Fruit fly (Drosophila melanogaster) whole organism, adult: ENCODE data around the gene CG11562.

Experiments
- CG11617 ChIP-seq: fragments of 200-800 bp; sonication (Bioruptor generic); optimal IDR thresholded peaks from 2 replicates; lab custom pipeline; 2017; ENCODE audit warnings: mild to moderate bottlenecking, missing biosample characterization, missing genetic modification reagents, missing genetic modification characterization
- CG12768 ChIP-seq: fragments of 200-800 bp; sonication (Bioruptor generic); optimal IDR thresholded peaks from 2 replicates; lab custom pipeline; 2017; ENCODE audit warnings: missing biosample characterization, missing genetic modification characterization, mild to moderate bottlenecking, moderate library complexity, missing genetic modification reagents
- CG14711 ChIP-seq: fragments of 200-800 bp; sonication (Bioruptor generic); optimal IDR thresholded peaks from 2 replicates; lab custom pipeline; 2018; ENCODE audit warnings: missing biosample characterization, mild to moderate bottlenecking, missing genetic modification characterization, moderate library complexity
- CG1620 ChIP-seq: fragments of 200-800 bp; sonication (Bioruptor generic); optimal IDR thresholded peaks from 2 replicates; lab custom pipeline; 2016; ENCODE audit warnings: missing biosample characterization, missing genetic modification characterization
- CG33017 ChIP-seq: fragments of 200-800 bp; sonication (Bioruptor generic); optimal IDR thresholded peaks from 2 replicates; lab custom pipeline; 2018; ENCODE audit warnings: missing biosample characterization, mild to moderate bottlenecking, missing genetic modification characterization, moderate library complexity
- CG5204 ChIP-seq: fragments of 200-800 bp; sonication (Bioruptor generic); optimal IDR thresholded peaks from 2 replicates; lab custom pipeline; 2016; ENCODE audit warnings: missing biosample characterization, missing genetic modification characterization
- CG7045 ChIP-seq: fragments of 200-800 bp; sonication (Bioruptor generic); optimal IDR thresholded peaks from 2 replicates; lab custom pipeline; 2017; ENCODE audit warnings: missing biosample characterization, mild to moderate bottlenecking, missing genetic modification characterization
- CG7101 ChIP-seq: fragments of 200-800 bp; sonication (Bioruptor generic); optimal IDR thresholded peaks from 2 replicates; lab custom pipeline; 2018; ENCODE audit warnings: missing biosample characterization, mild to moderate bottlenecking, missing genetic modification characterization, moderate library complexity
- Clk ChIP-seq: fragments of 200-800 bp; sonication (Bioruptor generic); optimal IDR thresholded peaks from 2 replicates; lab custom pipeline; 2017; ENCODE audit warnings: missing biosample characterization, missing genetic modification characterization
- Crg-1 ChIP-seq: fragments of 200-800 bp; sonication (Bioruptor generic); optimal IDR thresholded peaks from 2 replicates; lab custom pipeline; 2016; ENCODE audit warnings: missing biosample characterization, missing genetic modification characterization
- Hr96 ChIP-seq: fragments of 200-800 bp; sonication (Bioruptor generic); optimal IDR thresholded peaks from 2 replicates; lab custom pipeline; 2016; ENCODE audit warnings: missing biosample characterization, missing genetic modification characterization
- Mnt ChIP-seq: fragments of 200-800 bp; sonication (Bioruptor generic); optimal IDR thresholded peaks from 2 replicates; lab custom pipeline; 2016; ENCODE audit warnings: missing biosample characterization, mild to moderate bottlenecking, missing genetic modification characterization
- bab1 ChIP-seq: fragments of 200-800 bp; sonication (Bioruptor generic); optimal IDR thresholded peaks from 3 replicates; lab custom pipeline; 2019; ENCODE audit warnings: missing biosample characterization, mild to moderate bottlenecking, missing genetic modification characterization, moderate library complexity
- cic ChIP-seq: fragments of 200-800 bp; sonication (Bioruptor generic); optimal IDR thresholded peaks from 2 replicates; lab custom pipeline; 2017; ENCODE audit warnings: missing biosample characterization, mild to moderate bottlenecking, missing genetic modification characterization, moderate library complexity
- cnc ChIP-seq, 2 experiments: fragments of >200 bp; optimal IDR thresholded peaks; 2 replicates each; lab custom pipeline; 2017
- kay ChIP-seq: fragments of 200-800 bp; sonication (Bioruptor generic); peaks from one replicate; lab custom pipeline; 2016; ENCODE audit warnings: missing biosample characterization, missing genetic modification characterization, borderline replicate concordance
- ovo ChIP-seq: fragments of 200-800 bp; sonication (Bioruptor generic); optimal IDR thresholded peaks from 2 replicates; lab custom pipeline; 2016; ENCODE audit warnings: missing biosample characterization, missing genetic modification characterization
- pad ChIP-seq: fragments of 200-800 bp; sonication (Bioruptor generic); optimal IDR thresholded peaks from 3 replicates; lab custom pipeline; 2017; ENCODE audit warnings: missing biosample characterization, missing genetic modification characterization, mild to moderate bottlenecking, moderate library complexity, missing genetic modification reagents
- tj ChIP-seq: fragments of 200-800 bp; sonication (Bioruptor generic); optimal IDR thresholded peaks from 3 replicates; lab custom pipeline; 2017; ENCODE audit warnings: missing biosample characterization, mild to moderate bottlenecking, missing genetic modification characterization, moderate library complexity
- toe ChIP-seq: fragments of 200-800 bp; sonication (Bioruptor generic); optimal IDR thresholded peaks from 2 replicates; lab custom pipeline; 2016; ENCODE audit warnings: missing biosample characterization, missing genetic modification characterization

Gene CG11562

DNA sequence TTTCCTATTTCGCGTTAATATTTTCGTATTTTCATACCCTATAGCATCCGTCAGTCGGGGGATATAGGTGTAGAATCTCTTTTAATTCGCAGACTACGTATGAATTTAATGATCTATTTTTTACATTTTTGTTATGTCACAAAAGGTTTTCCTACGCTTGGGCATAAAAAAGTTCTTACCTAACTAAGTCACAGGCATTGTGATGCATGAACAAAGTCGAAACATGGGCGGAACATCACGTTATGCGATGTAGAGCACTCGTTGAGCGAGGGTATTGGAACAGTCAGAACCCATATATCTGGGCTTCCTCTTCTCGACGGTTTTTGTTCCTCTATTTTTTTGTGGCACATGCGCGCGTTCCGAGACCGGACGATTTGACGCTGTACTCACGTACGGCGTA is 17.0 kb downstream of the CG11562 start:
- TF ChIP-seq bab1, result peak; percentile 31
- TF ChIP-seq CG7101 (tag; lab: Kevin White, UChicago), result peak; percentile 21
- TF ChIP-seq toe (GFP tag; lab: Kevin White, UChicago), result peak; percentile 11
- TF ChIP-seq CG33017 (tag; lab: Kevin White, UChicago), result peak; percentile 7
- no peak for TF ChIP-seq CG7045 (GFP tag; lab: Kevin White, UChicago)
- TF ChIP-seq Hr96 (GFP tag; lab: Kevin White, UChicago), result no peak

- TF ChIP-seq CG12768 (GFP tag; lab: Kevin White, UChicago) (peak; percentile 70), pad (peak; percentile 17), kay (peak; percentile 47), CG5204 (GFP tag; lab: Kevin White, UChicago) (no peak), CG1620 (GFP tag; lab: Kevin White, UChicago) (no peak), tj (GFP tag; lab: Kevin White, UChicago) (peak; percentile 20), CG11617 (GFP tag; lab: Kevin White, UChicago) (no peak), cic (GFP tag; lab: Kevin White, UChicago) (peak; percentile 50), CG7101 (tag; lab: Kevin White, UChicago) (no peak), ovo (GFP tag; lab: Kevin White, UChicago) (peak; percentile 26), toe (GFP tag; lab: Kevin White, UChicago) (no peak), bab1 (no peak), Clk (GFP tag; lab: Kevin White, UChicago) (no peak), Hr96 (GFP tag; lab: Kevin White, UChicago) (no peak)
Observed at dm6 chr2L:309812-310431, 17.7 kb downstream of the CG11562 start.

DNA sequence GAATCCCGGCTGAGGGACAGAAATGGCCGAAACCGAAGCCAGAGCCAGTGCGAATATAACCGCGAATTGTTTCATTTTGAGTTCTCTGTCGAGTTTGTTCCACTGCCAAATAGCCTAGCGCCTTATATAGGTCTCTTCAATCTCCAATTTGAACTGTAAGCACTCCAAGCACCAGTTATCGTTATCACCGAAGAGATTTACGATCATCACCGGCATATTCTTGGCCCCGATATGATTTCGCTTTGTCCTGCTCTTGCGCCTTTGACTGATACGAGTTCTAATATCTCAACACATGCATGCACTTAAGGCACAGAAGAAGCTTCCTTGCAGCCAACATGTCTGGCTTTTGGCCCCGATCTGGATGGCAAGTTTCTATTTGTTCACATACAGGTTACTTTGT is 26.9 kb downstream of the CG11562 start, which contains the start of gene CG11912:
CG11912 (minus strand) TSS at position 101 of the 400 bp plus-strand sequence.
- no peak for TF ChIP-seq pad
- no peak for TF ChIP-seq cic (GFP tag; lab: Kevin White, UChicago)

- TF ChIP-seq cic (GFP tag; lab: Kevin White, UChicago), result peak; percentile 8
- no peak for TF ChIP-seq CG5204 (GFP tag; lab: Kevin White, UChicago)
- TF ChIP-seq Mnt (GFP tag; lab: Kevin White, UChicago), result no peak
- no peak for TF ChIP-seq CG14711 (tag; lab: Kevin White, UChicago)
- TF ChIP-seq CG7045 (GFP tag; lab: Kevin White, UChicago), result no peak
- TF ChIP-seq toe (GFP tag; lab: Kevin White, UChicago), result no peak
- TF ChIP-seq Clk (GFP tag; lab: Kevin White, UChicago), result no peak
- TF ChIP-seq ovo (GFP tag; lab: Kevin White, UChicago), result no peak
- peak; percentile 35 for TF ChIP-seq kay
- no peak for TF ChIP-seq tj (GFP tag; lab: Kevin White, UChicago)
- TF ChIP-seq CG12768 (GFP tag; lab: Kevin White, UChicago), result no peak
- no peak for TF ChIP-seq CG1620 (GFP tag; lab: Kevin White, UChicago)
Observed at dm6 chr2L:319745-320144, 27.5 kb downstream of the CG11562 start.

DNA sequence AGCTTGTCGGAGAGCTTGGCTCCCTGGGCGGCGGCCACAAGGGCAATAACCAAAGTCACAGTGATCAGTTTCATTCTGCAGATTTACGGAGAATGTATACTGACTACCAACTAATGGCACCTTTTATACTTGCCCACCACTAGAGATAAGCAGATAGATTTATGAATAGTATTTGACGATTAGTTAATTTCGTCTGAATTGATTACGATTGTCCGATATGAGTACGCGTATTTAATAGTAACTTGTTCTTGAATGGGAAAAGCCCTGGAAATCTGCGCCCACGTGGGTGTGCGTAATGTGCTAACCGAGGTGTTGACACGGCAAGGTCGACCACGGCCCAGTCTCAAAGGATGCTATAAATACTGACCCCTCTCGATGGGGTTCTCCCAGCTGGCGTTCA is 28.9 kb downstream of the CG11562 start, which contains the start of gene CG11911:
CG11911 (minus strand) TSS at position 101 of the 400 bp plus-strand sequence.
- no peak for TF ChIP-seq Mnt (GFP tag; lab: Kevin White, UChicago)
- no peak for TF ChIP-seq CG11617 (GFP tag; lab: Kevin White, UChicago)
- TF ChIP-seq CG7045 (GFP tag; lab: Kevin White, UChicago), result no peak
- TF ChIP-seq bab1, result no peak
- TF ChIP-seq pad, result no peak
- TF ChIP-seq CG1620 (GFP tag; lab: Kevin White, UChicago), result no peak
- no peak for TF ChIP-seq tj (GFP tag; lab: Kevin White, UChicago)
- TF ChIP-seq Hr96 (GFP tag; lab: Kevin White, UChicago), result no peak
- no peak for TF ChIP-seq Clk (GFP tag; lab: Kevin White, UChicago)
- TF ChIP-seq Crg-1 (GFP tag; lab: Kevin White, UChicago), result no peak
- TF ChIP-seq cic (GFP tag; lab: Kevin White, UChicago), result no peak
- no peak for TF ChIP-seq CG5204 (GFP tag; lab: Kevin White, UChicago)
- TF ChIP-seq CG33017 (tag; lab: Kevin White, UChicago), result no peak

dm6 chr2L:321793-322192 is 29.6 kb downstream of the CG11562 start, which contains the start of gene CG33127:
CG33127 (plus strand) TSS chr2L:322101.
- TF ChIP-seq Crg-1 (GFP tag; lab: Kevin White, UChicago), result no peak
- TF ChIP-seq toe (GFP tag; lab: Kevin White, UChicago), result no peak
- TF ChIP-seq tj (GFP tag; lab: Kevin White, UChicago), result no peak
- no peak for TF ChIP-seq CG1620 (GFP tag; lab: Kevin White, UChicago)
- no peak for TF ChIP-seq CG5204 (GFP tag; lab: Kevin White, UChicago)
- TF ChIP-seq CG7101 (tag; lab: Kevin White, UChicago), result no peak
- TF ChIP-seq Clk (GFP tag; lab: Kevin White, UChicago), result no peak
- no peak for TF ChIP-seq cic (GFP tag; lab: Kevin White, UChicago)
- no peak for TF ChIP-seq bab1

dm6 chr2L:322915-323314 is 30.7 kb downstream of the CG11562 start:
- no peak for TF ChIP-seq CG12768 (GFP tag; lab: Kevin White, UChicago)
- TF ChIP-seq toe (GFP tag; lab: Kevin White, UChicago), result no peak
- no peak for TF ChIP-seq kay
- no peak for TF ChIP-seq cnc (optimal IDR thresholded peaks at IDR 0.05; lab: Kevin White, UChicago)
- TF ChIP-seq tj (GFP tag; lab: Kevin White, UChicago), result no peak
- no peak for TF ChIP-seq bab1
- TF ChIP-seq CG33017 (tag; lab: Kevin White, UChicago), result no peak
- peak; percentile 84 for TF ChIP-seq cic (GFP tag; lab: Kevin White, UChicago)
- TF ChIP-seq Clk (GFP tag; lab: Kevin White, UChicago), result no peak
- TF ChIP-seq CG7101 (tag; lab: Kevin White, UChicago), result peak; percentile 5
- no peak for TF ChIP-seq CG1620 (GFP tag; lab: Kevin White, UChicago)
- no peak for TF ChIP-seq Mnt (GFP tag; lab: Kevin White, UChicago)
- TF ChIP-seq Crg-1 (GFP tag; lab: Kevin White, UChicago), result no peak
- TF ChIP-seq CG5204 (GFP tag; lab: Kevin White, UChicago), result no peak
- TF ChIP-seq CG14711 (tag; lab: Kevin White, UChicago), result no peak
- TF ChIP-seq CG7045 (GFP tag; lab: Kevin White, UChicago), result no peak
- TF ChIP-seq Hr96 (GFP tag; lab: Kevin White, UChicago), result no peak
- TF ChIP-seq ovo (GFP tag; lab: Kevin White, UChicago), result peak; percentile 25
- no peak for TF ChIP-seq CG11617 (GFP tag; lab: Kevin White, UChicago)
- TF ChIP-seq pad, result no peak
